Worm (Caenorhabditis elegans) whole organism, L3 larva: ENCODE results near the gene K01A6.8.

Experiments
- R02D3.7 ChIP-seq: fragments of 150-350 bp; optimal IDR thresholded peaks from 2 replicates; lab custom pipeline; 2014; ENCODE audit warnings: missing biosample characterization, missing genetic modification characterization
- ZK546.5 ChIP-seq: sonication (generic microtip); optimal IDR thresholded peaks from 2 replicates; lab custom pipeline; 2017; ENCODE audit warnings: missing biosample characterization, missing genetic modification characterization
- aly-2 ChIP-seq: fragments of 150-350 bp; optimal IDR thresholded peaks from 2 replicates; lab custom pipeline; 2014; ENCODE audit warnings: missing biosample characterization, missing genetic modification characterization
- ama-1 ChIP-seq: fragments of 150-350 bp; optimal IDR thresholded peaks from 2 replicates; lab custom pipeline; 2018
- ceh-16 ChIP-seq: sonication (generic microtip); optimal IDR thresholded peaks from 2 replicates; lab custom pipeline; 2017; ENCODE audit warnings: missing biosample characterization, missing genetic modification characterization
- ceh-28 ChIP-seq: fragments of 150-350 bp; optimal IDR thresholded peaks from 2 replicates; lab custom pipeline; 2014; ENCODE audit warnings: missing biosample characterization, missing genetic modification reagents, missing genetic modification characterization
- ceh-9 ChIP-seq: sonication (generic microtip); optimal IDR thresholded peaks from 2 replicates; lab custom pipeline; 2018; ENCODE audit warnings: missing biosample characterization, missing genetic modification characterization
- daf-12 ChIP-seq: fragments of 150-350 bp; optimal IDR thresholded peaks from 2 replicates; lab custom pipeline; 2014; ENCODE audit warnings: missing biosample characterization, missing genetic modification reagents, missing genetic modification characterization
- egl-5 ChIP-seq: fragments of 150-350 bp; optimal IDR thresholded peaks from 2 replicates; lab custom pipeline; 2017; ENCODE audit warnings: missing biosample characterization, missing genetic modification reagents, missing genetic modification characterization, inconsistent platforms
- elt-1 ChIP-seq: fragments of 150-350 bp; optimal IDR thresholded peaks from 2 replicates; lab custom pipeline; 2014; ENCODE audit warnings: missing biosample characterization, missing genetic modification characterization
- elt-2 ChIP-seq: sonication (generic microtip); optimal IDR thresholded peaks from 2 replicates; lab custom pipeline; 2016; ENCODE audit warnings: missing genetic modification reagents, mild to moderate bottlenecking, missing genetic modification characterization, missing compliant biosample characterization
- eor-1 ChIP-seq, 2 experiments: fragments of 150-350 bp; optimal IDR thresholded peaks; 2 replicates each; lab custom pipeline; 2014 to 2018; ENCODE audit warnings: missing biosample characterization in 2 of 2, missing genetic modification characterization in 2 of 2
- fos-1 ChIP-seq: fragments of 150-350 bp; optimal IDR thresholded peaks from 2 replicates; lab custom pipeline; 2014; ENCODE audit warnings: missing biosample characterization, missing genetic modification characterization
- hmg-11 ChIP-seq: sonication (generic microtip); optimal IDR thresholded peaks from 2 replicates; lab custom pipeline; 2016; ENCODE audit warnings: missing genetic modification characterization, missing compliant biosample characterization
- jun-1 ChIP-seq: fragments of 150-350 bp; optimal IDR thresholded peaks from 2 replicates; lab custom pipeline; 2014; ENCODE audit warnings: missing biosample characterization, missing genetic modification reagents, missing genetic modification characterization
- lin-15B ChIP-seq: fragments of 150-350 bp; optimal IDR thresholded peaks from 2 replicates; lab custom pipeline; 2014; ENCODE audit warnings: missing biosample characterization, missing genetic modification characterization
- lin-39 ChIP-seq: fragments of 150-350 bp; optimal IDR thresholded peaks from 2 replicates; lab custom pipeline; 2018; ENCODE audit warnings: missing biosample characterization, missing genetic modification reagents, missing genetic modification characterization
- mdl-1 ChIP-seq: fragments of 150-350 bp; optimal IDR thresholded peaks from 2 replicates; lab custom pipeline; 2014; ENCODE audit warnings: missing biosample characterization, missing genetic modification characterization
- mml-1 ChIP-seq: fragments of 150-350 bp; sonication (generic microtip); optimal IDR thresholded peaks from 3 replicates; lab custom pipeline; 2014; ENCODE audit warnings: missing biosample characterization, missing genetic modification characterization
- nfya-1 ChIP-seq: sonication (generic microtip); optimal IDR thresholded peaks from 2 replicates; lab custom pipeline; 2017; ENCODE audit warnings: missing genetic modification characterization, mild to moderate bottlenecking, missing compliant biosample characterization, antibody characterized with exemption, moderate library complexity; ENCODE audit not compliant: insufficient read depth
- nhr-11 ChIP-seq: fragments of 150-350 bp; optimal IDR thresholded peaks from 2 replicates; lab custom pipeline; 2014; ENCODE audit warnings: missing biosample characterization, missing genetic modification characterization
- nhr-12 ChIP-seq: fragments of 150-350 bp; optimal IDR thresholded peaks from 2 replicates; lab custom pipeline; 2014; ENCODE audit warnings: missing biosample characterization, missing genetic modification characterization
- nhr-28 ChIP-seq: fragments of 150-350 bp; optimal IDR thresholded peaks from 2 replicates; lab custom pipeline; 2014; ENCODE audit warnings: missing biosample characterization, missing genetic modification characterization
- nhr-43 ChIP-seq: sonication (generic microtip); optimal IDR thresholded peaks from 2 replicates; lab custom pipeline; 2016; ENCODE audit warnings: mild to moderate bottlenecking, missing genetic modification characterization, missing compliant biosample characterization; ENCODE audit not compliant: poor library complexity, severe bottlenecking
- nhr-77 ChIP-seq: fragments of 150-350 bp; optimal IDR thresholded peaks from 2 replicates; lab custom pipeline; 2014; ENCODE audit warnings: missing biosample characterization, missing genetic modification characterization
- pha-4 ChIP-seq: fragments of 150-350 bp; optimal IDR thresholded peaks from 2 replicates; lab custom pipeline; 2014; ENCODE audit warnings: missing biosample characterization, missing genetic modification reagents, missing genetic modification characterization
- pqm-1 ChIP-seq: fragments of 150-350 bp; optimal IDR thresholded peaks from 2 replicates; lab custom pipeline; 2017; ENCODE audit warnings: missing biosample characterization, missing genetic modification characterization, inconsistent platforms
- sea-2 ChIP-seq: fragments of 150-350 bp; sonication (generic microtip); optimal IDR thresholded peaks from 4 replicates; lab custom pipeline; 2014; ENCODE audit warnings: missing biosample characterization, missing genetic modification reagents, missing genetic modification characterization
- skn-1 ChIP-seq: fragments of 150-350 bp; optimal IDR thresholded peaks from 2 replicates; lab custom pipeline; 2014; ENCODE audit warnings: missing biosample characterization, missing genetic modification characterization
- snpc-4 ChIP-seq: fragments of 150-350 bp; optimal IDR thresholded peaks from 2 replicates; lab custom pipeline; 2014; ENCODE audit warnings: missing biosample characterization, missing genetic modification characterization
- tbx-2 ChIP-seq: sonication (generic microtip); optimal IDR thresholded peaks from 2 replicates; lab custom pipeline; 2016; ENCODE audit warnings: mild to moderate bottlenecking, missing genetic modification characterization, missing compliant biosample characterization
- unc-39 ChIP-seq: sonication (generic microtip); optimal IDR thresholded peaks from 4 replicates; lab custom pipeline; 2017; ENCODE audit warnings: missing biosample characterization, missing genetic modification characterization
- unc-62 ChIP-seq: fragments of 150-350 bp; sonication (generic microtip); optimal IDR thresholded peaks from 4 replicates; lab custom pipeline; 2014; ENCODE audit warnings: missing biosample characterization, missing genetic modification reagents, missing genetic modification characterization
- zag-1 ChIP-seq: fragments of 150-350 bp; optimal IDR thresholded peaks from 2 replicates; lab custom pipeline; 2014; ENCODE audit warnings: missing biosample characterization, missing genetic modification characterization
- ztf-4 ChIP-seq: fragments of 150-350 bp; optimal IDR thresholded peaks from 2 replicates; lab custom pipeline; 2014; ENCODE audit warnings: missing biosample characterization, missing genetic modification characterization

The K01A6.8 gene

DNA sequence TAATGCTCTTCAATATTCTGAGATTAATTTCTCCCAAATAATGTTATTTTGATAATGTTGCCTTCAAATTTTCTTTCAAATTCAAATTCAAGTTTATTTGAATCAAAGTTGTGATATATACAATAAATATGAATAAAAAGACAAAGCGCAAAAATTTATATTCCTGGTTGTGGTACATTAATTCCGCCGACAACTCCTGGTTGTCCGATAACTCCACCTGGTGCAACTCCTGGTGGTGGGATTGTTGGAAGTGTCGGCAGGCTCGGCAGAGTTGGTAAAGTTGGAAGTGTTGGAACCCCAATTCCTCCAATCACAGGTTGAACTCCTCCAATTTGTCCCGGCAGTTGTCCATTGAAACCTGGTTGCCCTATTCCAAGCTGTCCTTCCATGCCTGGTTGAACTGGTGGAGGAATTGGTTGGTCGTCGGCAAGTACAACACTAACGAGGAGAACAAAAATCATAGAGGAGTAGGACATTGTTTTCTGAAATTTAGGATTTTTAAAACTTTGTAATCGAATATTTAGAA is 986 bp upstream of the K01A6.8 start, which contains the start of gene K01A6.7:
Gene K01A6.7 (minus strand): TSS at position 476 of the 526 bp plus-strand sequence.
- TF ChIP-seq jun-1 (tag; lab: Kevin White, UChicago), result no peak
- TF ChIP-seq nhr-43 (tag; lab: Kevin White, UChicago), result no peak
- TF ChIP-seq sea-2 (GFP tag; lab: Kevin White, UChicago), result no peak
- TF ChIP-seq ceh-16 (tag; lab: Kevin White, UChicago), result no peak

- TF ChIP-seq R02D3.7 (tag; lab: Kevin White, UChicago), result no peak
- TF ChIP-seq ztf-4 (tag; lab: Kevin White, UChicago), result no peak
- TF ChIP-seq lin-39 (tag; lab: Kevin White, UChicago), result no peak
- no peak for TF ChIP-seq zag-1 (tag; lab: Kevin White, UChicago)
- no peak for TF ChIP-seq ZK546.5 (tag; lab: Kevin White, UChicago)
- TF ChIP-seq unc-62 (GFP tag; lab: Kevin White, UChicago), result no peak
- TF ChIP-seq ceh-28 (tag; lab: Kevin White, UChicago), result no peak
- TF ChIP-seq unc-39 (tag; lab: Kevin White, UChicago), result no peak
- TF ChIP-seq elt-2 (tag; lab: Kevin White, UChicago), result no peak
- no peak for TF ChIP-seq lin-15B (tag; lab: Kevin White, UChicago)
- TF ChIP-seq ceh-16 (tag; lab: Kevin White, UChicago), result no peak
- TF ChIP-seq pha-4 (tag; lab: Kevin White, UChicago), result no peak
- no peak for TF ChIP-seq fos-1 (tag; lab: Kevin White, UChicago)
- TF ChIP-seq sea-2 (GFP tag; lab: Kevin White, UChicago), result no peak
- no peak for TF ChIP-seq ceh-9
- TF ChIP-seq nhr-77 (tag; lab: Kevin White, UChicago), result no peak
- TF ChIP-seq elt-1 (tag; lab: Kevin White, UChicago), result no peak
- TF ChIP-seq ama-1 (lab: Kevin White, UChicago), result no peak
- TF ChIP-seq snpc-4 (tag; lab: Kevin White, UChicago), result no peak
These were observed 2.1 kb downstream of the K01A6.8 start, which contains the start of gene K01A6.6 for ce11 chrIV:11735025-11735424. Gene K01A6.6, plus strand, starts transcription at chrIV:11735325.

ce11 chrIV:11723255-11723654 is 13.9 kb downstream of the K01A6.8 start:
- TF ChIP-seq lin-39 (tag; lab: Kevin White, UChicago) (no peak), ceh-9 (no peak), aly-2 (tag; lab: Kevin White, UChicago) (no peak), nfya-1 (no peak), nhr-11 (tag; lab: Kevin White, UChicago) (no peak), mml-1 (tag; lab: Kevin White, UChicago) (no peak), pha-4 (tag; lab: Kevin White, UChicago) (no peak), snpc-4 (tag; lab: Kevin White, UChicago) (no peak), hmg-11 (tag; lab: Kevin White, UChicago) (no peak), ceh-16 (tag; lab: Kevin White, UChicago) (no peak), nhr-43 (tag; lab: Kevin White, UChicago) (no peak), nhr-28 (tag; lab: Kevin White, UChicago) (no peak), mdl-1 (tag; lab: Kevin White, UChicago) (no peak), nhr-12 (tag; lab: Kevin White, UChicago) (no peak), eor-1 (tag; optimal IDR thresholded peaks at IDR 0.05; lab: Kevin White, UChicago) (no peak), zag-1 (tag; lab: Kevin White, UChicago) (no peak), egl-5 (tag; lab: Kevin White, UChicago) (no peak), unc-39 (tag; lab: Kevin White, UChicago) (no peak), tbx-2 (tag; lab: Kevin White, UChicago) (no peak)
- TF ChIP-seq, all 47 proteins: peak for 0

ce11 chrIV:11721878-11722277 is 15.3 kb downstream of the K01A6.8 start:
- TF ChIP-seq daf-12, result no peak
- TF ChIP-seq lin-39 (tag; lab: Kevin White, UChicago), result no peak
- no peak for TF ChIP-seq ZK546.5 (tag; lab: Kevin White, UChicago)
- peak; percentile 65 for TF ChIP-seq elt-2 (tag; lab: Kevin White, UChicago)
- TF ChIP-seq ztf-4 (tag; lab: Kevin White, UChicago), result no peak
- TF ChIP-seq mml-1 (tag; lab: Kevin White, UChicago), result no peak
- no peak for TF ChIP-seq nfya-1
- peak; percentile 16 for TF ChIP-seq pqm-1
- no peak for TF ChIP-seq nhr-12 (tag; lab: Kevin White, UChicago)
- no peak for TF ChIP-seq skn-1 (tag; lab: Kevin White, UChicago)
- no peak for TF ChIP-seq ceh-9
- peak; percentile 2 for TF ChIP-seq pha-4 (tag; lab: Kevin White, UChicago)
